Worm (Caenorhabditis elegans) whole organism, L4 larva: ENCODE data around the gene ints-7.

Experiments used
- F26F4.8 ChIP-seq: fragments of 200-800 bp; sonication (Bioruptor generic); conservative IDR thresholded peaks from 2 replicates; pipeline ENCODE4 v1.3.6; 2022; ENCODE audit warnings: missing genetic modification characterization, missing compliant biosample characterization
- mdl-1 ChIP-seq, 2 experiments: fragments of 150-350 bp in 1 of 2; sonication (generic microtip) in 1 of 2; optimal IDR thresholded peaks; 2 replicates each; lab custom pipeline; 2014 to 2017; ENCODE audit warnings: missing biosample characterization in 2 of 2, missing genetic modification characterization in 2 of 2
- mxl-2 ChIP-seq: fragments of 200-800 bp; sonication (Bioruptor generic); conservative IDR thresholded peaks from 2 replicates; pipeline ENCODE4 v1.3.6; 2022; ENCODE audit warnings: missing genetic modification reagents, missing genetic modification characterization, missing compliant biosample characterization
- sdz-12 ChIP-seq: fragments of 200-800 bp; sonication (Bioruptor generic); optimal IDR thresholded peaks from 2 replicates; lab custom pipeline; 2018; ENCODE audit warnings: mild to moderate bottlenecking, missing genetic modification characterization, missing compliant biosample characterization

- TF ChIP-seq mxl-2: no peak
- no peak for TF ChIP-seq F26F4.8 (GFP tag; lab: Robert Waterston, UW)
- no peak for TF ChIP-seq mdl-1 (tag; optimal IDR thresholded peaks at IDR 0.05; lab: Kevin White, UChicago)
- TF ChIP-seq sdz-12 (GFP tag; lab: Kevin White, UChicago): no peak
These were observed 46.7 kb upstream of the ints-7 start for ce11 chrII:11535924-11536323.
